Fruit fly (Drosophila melanogaster): ENCODE measurements around the gene CG6071.

Gene CG6071

dm6 chr3L:11627819-11628483 lies 17.9 kb downstream of the CG6071 start, which contains the start of gene Apt1 (continued):
- TF ChIP-seq cato (GFP tag; optimal IDR thresholded peaks at IDR 0.05; ENCODE audit: borderline replicate concordance) (no peak), prd (optimal IDR thresholded peaks at IDR 0.05) (no peak), prd (GFP tag; IDR thresholded peaks at IDR 0.05) (no peak), bbx (GFP tag; IDR thresholded peaks at IDR 0.05; ENCODE audit: partially characterized antibody) (peak; percentile 97), Gug (GFP tag; IDR thresholded peaks at IDR 0.05) (peak; percentile 35; the same call in 1 of the 4 replicates), dmrt11E (tag; optimal IDR thresholded peaks at IDR 0.05) (no peak), Doc3 (GFP tag; IDR thresholded peaks at IDR 0.05; ENCODE audit: partially characterized antibody) (peak; percentile 93), Ets97D (GFP tag; optimal IDR thresholded peaks at IDR 0.05) (peak; percentile 28), zf30C (GFP tag; optimal IDR thresholded peaks at IDR 0.05) (no peak), CG1647 (GFP tag; optimal IDR thresholded peaks at IDR 0.05) (no peak), ftz-f1 (GFP tag; optimal IDR thresholded peaks at IDR 0.05) (peak; percentile 39), CG1529 (GFP tag; optimal IDR thresholded peaks at IDR 0.05) (no peak), CG7372 (GFP tag; IDR thresholded peaks at IDR 0.05) (no peak), MESR4 (GFP tag; optimal IDR thresholded peaks at IDR 0.05) (peak; percentile 76), gem (tag; optimal IDR thresholded peaks at IDR 0.05) (no peak), onecut (GFP tag; IDR thresholded peaks at IDR 0.05) (peak; percentile 83), klu (GFP tag; IDR thresholded peaks at IDR 0.05) (no peak), CG9727 (GFP tag; optimal IDR thresholded peaks at IDR 0.05) (no peak), tio (GFP tag; optimal IDR thresholded peaks at IDR 0.05) (no peak), amos (GFP tag; IDR thresholded peaks at IDR 0.05; ENCODE audit: partially characterized antibody) (peak; percentile 98), zfh2 (GFP tag; optimal IDR thresholded peaks at IDR 0.05) (no peak), MBD-R2 (GFP tag; IDR thresholded peaks at IDR 0.05) (peak; percentile 85), Ets65A (GFP tag) (peak; percentile 16), CG17829 (tag; optimal IDR thresholded peaks at IDR 0.05) (peak; percentile 14), D19B (GFP tag; optimal IDR thresholded peaks at IDR 0.05) (no peak), CG9817 (tag; optimal IDR thresholded peaks at IDR 0.05) (no peak), CG34224 (GFP tag; IDR thresholded peaks at IDR 0.05; ENCODE audit: partially characterized antibody) (peak; percentile 97), eve (GFP tag; optimal IDR thresholded peaks at IDR 0.05) (no peak), tna (GFP tag; IDR thresholded peaks at IDR 0.05; ENCODE audit: partially characterized antibody) (peak; percentile 95), sc (optimal IDR thresholded peaks at IDR 0.05) (no peak), sc (GFP tag; optimal IDR thresholded peaks at IDR 0.05) (no peak), dysf (GFP tag; IDR thresholded peaks at IDR 0.05) (no peak), CkIIα-i1 (GFP tag; IDR thresholded peaks at IDR 0.05) (no peak), Lim3 (GFP tag; IDR thresholded peaks at IDR 0.05) (no peak), hkb (optimal IDR thresholded peaks at IDR 0.05) (no peak), hkb (GFP tag; IDR thresholded peaks at IDR 0.05) (no peak), zen2 (GFP tag; IDR thresholded peaks at IDR 0.05; ENCODE audit: partially characterized antibody) (peak; percentile 93), nmo (GFP tag; optimal IDR thresholded peaks at IDR 0.05) (peak; percentile 18), CG3995 (GFP tag; optimal IDR thresholded peaks at IDR 0.05) (peak; percentile 4), CG2712 (tag; optimal IDR thresholded peaks at IDR 0.05) (peak; percentile 41), CG34376 (GFP tag; optimal IDR thresholded peaks at IDR 0.05) (peak; percentile 43), hb (GFP tag; IDR thresholded peaks at IDR 0.05; ENCODE audit: partially characterized antibody) (peak; percentile 93), dm (GFP tag; optimal IDR thresholded peaks at IDR 0.05) (no peak), CG12104 (GFP tag; optimal IDR thresholded peaks at IDR 0.05) (no peak), PHDP (tag; optimal IDR thresholded peaks at IDR 0.05) (no peak), bcd (GFP tag; optimal IDR thresholded peaks at IDR 0.05) (no peak), Scr (GFP tag; IDR thresholded peaks at IDR 0.05; ENCODE audit: partially characterized antibody) (peak; percentile 95), hbn (GFP tag; IDR thresholded peaks at IDR 0.05; ENCODE audit: partially characterized antibody) (peak; percentile 86), gsb (GFP tag; IDR thresholded peaks at IDR 0.05) (no peak), CG6791 (GFP tag; IDR thresholded peaks at IDR 0.05; ENCODE audit: partially characterized antibody) (peak; percentile 98)
